Fruit fly (Drosophila melanogaster) whole organism, embryonic: ENCODE data around the gene CG34417.

Experiments used
- CG10543 ChIP-seq: fragments of 200-800 bp; sonication (Bioruptor generic); optimal IDR thresholded peaks from 3 replicates; lab custom pipeline; 2017; ENCODE audit warnings: missing biosample characterization, mild to moderate bottlenecking, missing genetic modification characterization, moderate library complexity
- CG11398 ChIP-seq: fragments of 200-800 bp; sonication (Bioruptor generic); optimal IDR thresholded peaks from 2 replicates; lab custom pipeline; 2016; ENCODE audit warnings: missing biosample characterization, missing genetic modification characterization
- CG11695 ChIP-seq: fragments of 200-800 bp; sonication (Bioruptor generic); IDR thresholded peaks from 3 replicates; pipeline ENCODE4 v1.3.6; 2022; ENCODE audit warnings: missing biosample characterization, missing genetic modification characterization
- CG11696 ChIP-seq: fragments of 200-800 bp; sonication (Bioruptor generic); IDR thresholded peaks from 2 replicates; pipeline ENCODE4 v1.3.6; 2022; ENCODE audit warnings: missing biosample characterization, missing genetic modification characterization
- CG13296 ChIP-seq: fragments of 200-800 bp; sonication (Bioruptor generic); optimal IDR thresholded peaks from 3 replicates; lab custom pipeline; 2018; ENCODE audit warnings: missing biosample characterization, mild to moderate bottlenecking, missing genetic modification characterization
- CG1792 ChIP-seq: fragments of 200-800 bp; sonication (Bioruptor generic); optimal IDR thresholded peaks from 2 replicates; lab custom pipeline; 2016; ENCODE audit warnings: missing biosample characterization, missing genetic modification characterization
- CG32532 ChIP-seq: fragments of 200-800 bp; sonication (Bioruptor generic); IDR thresholded peaks from 2 replicates; pipeline ENCODE4 v1.3.6; 2022; ENCODE audit warnings: missing biosample characterization, missing genetic modification characterization
- CG32767 ChIP-seq: fragments of 200-800 bp; sonication (Bioruptor generic); IDR thresholded peaks from 2 replicates; pipeline ENCODE4 v1.3.6; 2022; ENCODE audit warnings: missing biosample characterization, missing genetic modification characterization
- CG34376 ChIP-seq: fragments of 200-800 bp; sonication (Bioruptor generic); optimal IDR thresholded peaks from 2 replicates; lab custom pipeline; 2018; ENCODE audit warnings: missing biosample characterization, mild to moderate bottlenecking, missing genetic modification characterization
- CG4820 ChIP-seq: fragments of 200-800 bp; sonication (Bioruptor generic); optimal IDR thresholded peaks from 3 replicates; lab custom pipeline; 2016; ENCODE audit warnings: missing biosample characterization, missing genetic modification characterization
- CG5180 ChIP-seq: fragments of 200-800 bp; sonication (Bioruptor generic); optimal IDR thresholded peaks from 3 replicates; lab custom pipeline; 2017; ENCODE audit warnings: missing biosample characterization, missing genetic modification characterization, mild to moderate bottlenecking, moderate library complexity, missing genetic modification reagents
- Camta ChIP-seq: fragments of 200-800 bp; sonication (Bioruptor generic); optimal IDR thresholded peaks from 2 replicates; lab custom pipeline; 2016; ENCODE audit warnings: missing biosample characterization, missing genetic modification characterization
- Deaf1 ChIP-seq: fragments of 200-800 bp; optimal IDR thresholded peaks from 3 replicates; lab custom pipeline; 2019; ENCODE audit warnings: missing biosample characterization, mild to moderate bottlenecking, missing genetic modification characterization, moderate library complexity
- Dll ChIP-seq: fragments of 200-800 bp; sonication (Bioruptor generic); IDR thresholded peaks from 4 replicates; pipeline ENCODE4 v1.3.6; 2022; ENCODE audit warnings: missing biosample characterization, missing genetic modification characterization; ENCODE audit not compliant: partially characterized antibody
- Dp ChIP-seq: fragments of 200-800 bp; sonication (Bioruptor generic); optimal IDR thresholded peaks from 2 replicates; lab custom pipeline; 2018; ENCODE audit warnings: missing biosample characterization, mild to moderate bottlenecking, missing genetic modification characterization, moderate library complexity
- HmgZ ChIP-seq: fragments of 200-800 bp; sonication (Bioruptor generic); optimal IDR thresholded peaks from 2 replicates; lab custom pipeline; 2018; ENCODE audit warnings: missing biosample characterization, mild to moderate bottlenecking, missing genetic modification characterization
- Hmr ChIP-seq: fragments of 200-800 bp; sonication (Bioruptor generic); optimal IDR thresholded peaks from 3 replicates; lab custom pipeline; 2017; ENCODE audit warnings: mild to moderate bottlenecking, missing biosample characterization, missing genetic modification reagents, missing genetic modification characterization
- Hr3 ChIP-seq: fragments of 200-800 bp; sonication (Bioruptor generic); optimal IDR thresholded peaks from 3 replicates; lab custom pipeline; 2016; ENCODE audit warnings: missing biosample characterization, missing genetic modification characterization
- Lpt ChIP-seq: fragments of >200 bp; optimal IDR thresholded peaks from 2 replicates; lab custom pipeline; 2018; ENCODE audit warnings: missing biosample characterization, missing genetic modification characterization
- Mad ChIP-seq: fragments of 200-800 bp; sonication (Bioruptor generic); optimal IDR thresholded peaks from 2 replicates; lab custom pipeline; 2016; ENCODE audit warnings: missing biosample characterization, missing genetic modification characterization
- Max ChIP-seq: fragments of 200-800 bp; sonication (Bioruptor generic); optimal IDR thresholded peaks from 2 replicates; lab custom pipeline; 2016; ENCODE audit warnings: missing biosample characterization, mild to moderate bottlenecking, missing genetic modification characterization
- Meics ChIP-seq: fragments of 200-800 bp; sonication (Bioruptor generic); optimal IDR thresholded peaks from 2 replicates; lab custom pipeline; 2017; ENCODE audit warnings: missing biosample characterization, mild to moderate bottlenecking, missing genetic modification characterization
- Nf-YC ChIP-seq: fragments of 200-800 bp; optimal IDR thresholded peaks from 3 replicates; lab custom pipeline; 2019; ENCODE audit warnings: missing biosample characterization, mild to moderate bottlenecking, missing genetic modification characterization, moderate library complexity
- NfI ChIP-seq: fragments of 200-800 bp; sonication (Bioruptor generic); optimal IDR thresholded peaks from 3 replicates; lab custom pipeline; 2018; ENCODE audit warnings: missing biosample characterization, mild to moderate bottlenecking, missing genetic modification characterization, moderate library complexity
- Six4 ChIP-seq: fragments of 200-800 bp; sonication (Bioruptor generic); optimal IDR thresholded peaks from 2 replicates; lab custom pipeline; 2016; ENCODE audit warnings: missing biosample characterization, missing genetic modification characterization
- Sox102F ChIP-seq: fragments of 200-800 bp; sonication (Bioruptor generic); optimal IDR thresholded peaks from 2 replicates; lab custom pipeline; 2018; ENCODE audit warnings: missing biosample characterization, mild to moderate bottlenecking, missing genetic modification characterization, moderate library complexity
- Spps ChIP-seq: fragments of 200-800 bp; sonication (Bioruptor generic); optimal IDR thresholded peaks from 2 replicates; lab custom pipeline; 2018; ENCODE audit warnings: missing biosample characterization, mild to moderate bottlenecking, missing genetic modification characterization
- cad ChIP-seq: fragments of >200 bp; optimal IDR thresholded peaks from 2 replicates; lab custom pipeline; 2017; ENCODE audit warnings: missing biosample characterization, missing genetic modification characterization
- croc ChIP-seq: fragments of 200-800 bp; sonication (Bioruptor generic); conservative IDR thresholded peaks from 3 replicates; pipeline ENCODE4 v1.3.6; 2022; ENCODE audit warnings: missing biosample characterization, missing genetic modification characterization
- dpn ChIP-seq, 2 experiments: fragments of 200-800 bp; sonication (Bioruptor generic); optimal IDR thresholded peaks; 3 replicates each; lab custom pipeline; 2016; ENCODE audit warnings: missing biosample characterization in 2 of 2, missing genetic modification characterization in 2 of 2
- emc ChIP-seq: fragments of 200-800 bp; sonication (Bioruptor generic); optimal IDR thresholded peaks from 2 replicates; lab custom pipeline; 2016; ENCODE audit warnings: missing biosample characterization, missing genetic modification characterization
- fd102C ChIP-seq: fragments of 200-800 bp; sonication (Bioruptor generic); optimal IDR thresholded peaks from 2 replicates; lab custom pipeline; 2018; ENCODE audit warnings: missing biosample characterization, mild to moderate bottlenecking, missing genetic modification characterization, moderate library complexity
- gem ChIP-seq: fragments of 200-800 bp; sonication (Bioruptor generic); optimal IDR thresholded peaks from 2 replicates; lab custom pipeline; 2019; ENCODE audit warnings: missing biosample characterization, mild to moderate bottlenecking, missing genetic modification characterization, moderate library complexity
- grn ChIP-seq: fragments of 200-800 bp; sonication (Bioruptor generic); optimal IDR thresholded peaks from 3 replicates; lab custom pipeline; 2017; ENCODE audit warnings: missing biosample characterization, missing genetic modification characterization
- insv ChIP-seq, 2 experiments: fragments of 200-800 bp; sonication (Bioruptor generic); optimal IDR thresholded peaks; 3 replicates each; lab custom pipeline; 2016 to 2018; ENCODE audit warnings: missing biosample characterization in 2 of 2, missing genetic modification characterization in 2 of 2
- jigr1 ChIP-seq: fragments of 200-800 bp; sonication (Bioruptor generic); IDR thresholded peaks from 3 replicates; pipeline ENCODE4 v1.3.6; 2022; ENCODE audit warnings: missing biosample characterization, missing genetic modification characterization
- lola ChIP-seq, 3 experiments: fragments of >200 bp in 2 of 3; fragments of 200-800 bp in 1 of 3; sonication (Bioruptor generic) in 1 of 3; optimal IDR thresholded peaks; 2 replicates each; lab custom pipeline; 2017 to 2019; ENCODE audit warnings: missing biosample characterization in 3 of 3, missing genetic modification characterization in 3 of 3, mild to moderate bottlenecking in 1 of 3, moderate library complexity in 1 of 3
- lov ChIP-seq, 2 experiments: fragments of 200-800 bp in 1 of 2; fragments of >200 bp in 1 of 2; sonication (Bioruptor generic) in 1 of 2; IDR thresholded peaks in 1 of 2; optimal IDR thresholded peaks in 1 of 2; 2 replicates in 1 of 2; 3 replicates in 1 of 2; pipeline versions ENCODE4 v1.3.6 to Lab custom; 2017 to 2022; ENCODE audit warnings: missing biosample characterization in 1 of 2, missing genetic modification characterization in 1 of 2
- luna ChIP-seq: fragments of 200-800 bp; sonication (Bioruptor generic); optimal IDR thresholded peaks from 2 replicates; lab custom pipeline; 2016; ENCODE audit warnings: missing biosample characterization, missing genetic modification characterization
- onecut ChIP-seq: fragments of 200-800 bp; sonication (Bioruptor generic); IDR thresholded peaks from 2 replicates; pipeline ENCODE4 v1.3.6; 2022; ENCODE audit warnings: missing biosample characterization, missing genetic modification characterization
- pan ChIP-seq, 4 experiments: fragments of >200 bp in 3 of 4; fragments of 200-800 bp in 1 of 4; sonication (Bioruptor generic) in 1 of 4; optimal IDR thresholded peaks in 3 of 4; IDR thresholded peaks in 1 of 4; 2 replicates each; pipeline versions ENCODE4 v1.3.6 to Lab custom; 2017 to 2022; ENCODE audit warnings: missing biosample characterization in 2 of 4, missing genetic modification characterization in 2 of 4, mixed read lengths in 1 of 4
- pnt ChIP-seq: fragments of 200-800 bp; sonication (Bioruptor generic); optimal IDR thresholded peaks from 3 replicates; lab custom pipeline; 2016; ENCODE audit warnings: missing biosample characterization, missing genetic modification characterization
- pzg ChIP-seq: fragments of 200-800 bp; sonication (Bioruptor generic); optimal IDR thresholded peaks from 3 replicates; lab custom pipeline; 2018; ENCODE audit warnings: missing biosample characterization, mild to moderate bottlenecking, missing genetic modification characterization, moderate library complexity
- rib ChIP-seq: fragments of 200-800 bp; sonication (Bioruptor generic); IDR thresholded peaks from 2 replicates; pipeline ENCODE4 v1.3.6; 2022; ENCODE audit warnings: missing biosample characterization, missing genetic modification characterization
- sens-2 ChIP-seq: fragments of 200-800 bp; sonication (Bioruptor generic); IDR thresholded peaks from 2 replicates; pipeline ENCODE4 v1.3.6; 2022; ENCODE audit warnings: missing biosample characterization, missing genetic modification characterization
- sima ChIP-seq: fragments of 200-800 bp; sonication (Bioruptor generic); optimal IDR thresholded peaks from 2 replicates; lab custom pipeline; 2016; ENCODE audit warnings: missing biosample characterization, missing genetic modification characterization
- tap ChIP-seq: fragments of 200-800 bp; optimal IDR thresholded peaks from 3 replicates; lab custom pipeline; 2019; ENCODE audit warnings: missing biosample characterization, mild to moderate bottlenecking, missing genetic modification characterization, moderate library complexity
- vvl ChIP-seq: fragments of 200-800 bp; sonication (Bioruptor generic); IDR thresholded peaks from 2 replicates; pipeline ENCODE4 v1.3.6; 2022; ENCODE audit warnings: missing biosample characterization, missing genetic modification characterization

CG34417 gene

dm6 chrX:6601641-6602276 is 61.2 kb downstream of the CG34417 start (continued):
- TF ChIP-seq lola (GFP tag; optimal IDR thresholded peaks at IDR 0.05; lab: Kevin White, UChicago): peak in 1 of 3 experiments; percentile 88
- peak; percentile 6 for TF ChIP-seq pzg (GFP tag; lab: Kevin White, UChicago)
- TF ChIP-seq dpn (GFP tag; optimal IDR thresholded peaks at IDR 0.05; lab: Kevin White, UChicago): peak; percentile 86 to 89
- no peak for TF ChIP-seq Lpt
- TF ChIP-seq jigr1 (GFP tag; lab: Robert Waterston, UW): peak; percentile 88
- peak; percentile 87 for TF ChIP-seq HmgZ (tag; lab: Kevin White, UChicago)
- peak; percentile 90 for TF ChIP-seq onecut (GFP tag; lab: Robert Waterston, UW)
- TF ChIP-seq cad (GFP tag; lab: Kevin White, UChicago): no peak
- no peak for TF ChIP-seq pan (optimal IDR thresholded peaks at IDR 0.05; lab: Kevin White, UChicago)
- peak in 1 of 2 experiments; percentile 91 for TF ChIP-seq pan (GFP tag; optimal IDR thresholded peaks at IDR 0.05 in 1 of 2, IDR thresholded peaks at IDR 0.05 in 1 of 2)
- peak; percentile 88 for TF ChIP-seq croc (GFP tag; lab: Robert Waterston, UW)
- peak; percentile 92 for TF ChIP-seq Max (GFP tag; lab: Kevin White, UChicago)
- TF ChIP-seq luna (GFP tag; lab: Kevin White, UChicago): no peak
- no peak for TF ChIP-seq Dp (GFP tag; lab: Kevin White, UChicago)
- TF ChIP-seq Camta: peak; percentile 89
- peak; percentile 72 for TF ChIP-seq fd102C
- peak; percentile 93 for TF ChIP-seq NfI (GFP tag; lab: Kevin White, UChicago)
- no peak for TF ChIP-seq lov (optimal IDR thresholded peaks at IDR 0.05; lab: Kevin White, UChicago)
- peak; percentile 85; the same call in 2 of the 3 replicates for TF ChIP-seq lov (GFP tag; IDR thresholded peaks at IDR 0.05; lab: Robert Waterston, UW)
- peak; percentile 95 for TF ChIP-seq CG11695 (GFP tag; lab: Robert Waterston, UW)
- peak; percentile 94 for TF ChIP-seq Meics (GFP tag; lab: Kevin White, UChicago)
- peak; percentile 59 for TF ChIP-seq CG1792 (GFP tag; lab: Kevin White, UChicago)
- TF ChIP-seq vvl (GFP tag; lab: Robert Waterston, UW): peak; percentile 92
- TF ChIP-seq CG11398 (GFP tag; lab: Kevin White, UChicago): peak; percentile 44
- peak; percentile 69 for TF ChIP-seq Deaf1
- TF ChIP-seq tap (tag; lab: Kevin White, UChicago): peak; percentile 87
- TF ChIP-seq CG32767 (GFP tag; lab: Robert Waterston, UW): peak; percentile 89
- peak; percentile 75 for TF ChIP-seq rib (GFP tag; lab: Robert Waterston, UW)
- TF ChIP-seq Sox102F (GFP tag; lab: Kevin White, UChicago): peak; percentile 91
- TF ChIP-seq emc (GFP tag; lab: Kevin White, UChicago): peak; percentile 51
- peak; percentile 83 for TF ChIP-seq pnt (GFP tag; lab: Kevin White, UChicago)
- TF ChIP-seq Dll (GFP tag; lab: Robert Waterston, UW): 0 out of 4 replicates have a peak, but pooled peaks have one; percentile 39
- TF ChIP-seq CG10543 (GFP tag; lab: Kevin White, UChicago): peak; percentile 88
- peak; percentile 78 for TF ChIP-seq Mad (GFP tag; lab: Kevin White, UChicago)
- peak; percentile 71 for TF ChIP-seq CG5180 (GFP tag; lab: Kevin White, UChicago)
- peak; percentile 13 to 42 for TF ChIP-seq insv (GFP tag; optimal IDR thresholded peaks at IDR 0.05; lab: Kevin White, UChicago)
- TF ChIP-seq CG11696 (GFP tag; lab: Robert Waterston, UW): peak; percentile 72
- TF ChIP-seq CG32532 (GFP tag; lab: Robert Waterston, UW): peak; percentile 79
- peak; percentile 44 for TF ChIP-seq grn (GFP tag; lab: Kevin White, UChicago)
- TF ChIP-seq gem: peak; percentile 95
- TF ChIP-seq CG34376 (GFP tag; lab: Kevin White, UChicago): peak; percentile 84
- peak; percentile 92 for TF ChIP-seq Six4
- TF ChIP-seq Spps (tag; lab: Kevin White, UChicago): peak; percentile 84
- peak; percentile 88 for TF ChIP-seq CG4820
- TF ChIP-seq sens-2 (GFP tag; lab: Robert Waterston, UW): peak; percentile 85
- TF ChIP-seq CG13296 (GFP tag; lab: Kevin White, UChicago): peak; percentile 92
- peak; percentile 95 for TF ChIP-seq Hmr (GFP tag; lab: Kevin White, UChicago)
- peak; percentile 61 for TF ChIP-seq sima (GFP tag; lab: Kevin White, UChicago)
- TF ChIP-seq Nf-YC (tag; lab: Kevin White, UChicago): peak; percentile 84
- TF ChIP-seq Hr3 (GFP tag; lab: Kevin White, UChicago): peak; percentile 83
